Worm (Caenorhabditis elegans) whole organism, L1 larva: ENCODE results near the gene dyf-11.

Source experiments
- elt-3 ChIP-seq, 6 experiments: fragments of 150-350 bp in 1 of 6; sonication (generic microtip); optimal IDR thresholded peaks; 2 replicates each; lab custom pipeline; 2017 to 2018; ENCODE audit warnings: missing biosample characterization in 6 of 6, missing genetic modification characterization in 6 of 6, inconsistent platforms in 1 of 6
- jun-1 ChIP-seq: fragments of 150-350 bp; optimal IDR thresholded peaks from 2 replicates; lab custom pipeline; 2014; ENCODE audit warnings: missing biosample characterization, missing genetic modification reagents, missing genetic modification characterization
- lin-15B ChIP-seq: fragments of 150-350 bp; sonication (generic microtip); optimal IDR thresholded peaks from 3 replicates; lab custom pipeline; 2014; ENCODE audit warnings: missing biosample characterization, missing genetic modification characterization
- snpc-4 ChIP-seq: fragments of 150-350 bp; optimal IDR thresholded peaks from 2 replicates; lab custom pipeline; 2014; ENCODE audit warnings: missing biosample characterization, missing genetic modification characterization
- snu-23 ChIP-seq: sonication (generic microtip); optimal IDR thresholded peaks from 2 replicates; lab custom pipeline; 2016; ENCODE audit warnings: missing genetic modification characterization, missing compliant biosample characterization
- unc-86 ChIP-seq: sonication (generic microtip); optimal IDR thresholded peaks from 2 replicates; lab custom pipeline; 2016; ENCODE audit warnings: missing genetic modification characterization, missing compliant biosample characterization

ce11 chrX:726295-726694, 37.3 kb upstream of the dyf-11 start:
- TF ChIP-seq elt-3 (tag; optimal IDR thresholded peaks at IDR 0.05; lab: Kevin White, UChicago), result no peak
- TF ChIP-seq lin-15B (tag; lab: Kevin White, UChicago), result no peak
- TF ChIP-seq jun-1, result no peak
- no peak for TF ChIP-seq snu-23 (GFP tag; lab: Kevin White, UChicago)
- no peak for TF ChIP-seq snpc-4 (tag; lab: Kevin White, UChicago)
- no peak for TF ChIP-seq unc-86 (tag; lab: Kevin White, UChicago)
